Fruit fly (Drosophila melanogaster): ENCODE measurements around the gene CG13398.

The CG13398 gene

DNA sequence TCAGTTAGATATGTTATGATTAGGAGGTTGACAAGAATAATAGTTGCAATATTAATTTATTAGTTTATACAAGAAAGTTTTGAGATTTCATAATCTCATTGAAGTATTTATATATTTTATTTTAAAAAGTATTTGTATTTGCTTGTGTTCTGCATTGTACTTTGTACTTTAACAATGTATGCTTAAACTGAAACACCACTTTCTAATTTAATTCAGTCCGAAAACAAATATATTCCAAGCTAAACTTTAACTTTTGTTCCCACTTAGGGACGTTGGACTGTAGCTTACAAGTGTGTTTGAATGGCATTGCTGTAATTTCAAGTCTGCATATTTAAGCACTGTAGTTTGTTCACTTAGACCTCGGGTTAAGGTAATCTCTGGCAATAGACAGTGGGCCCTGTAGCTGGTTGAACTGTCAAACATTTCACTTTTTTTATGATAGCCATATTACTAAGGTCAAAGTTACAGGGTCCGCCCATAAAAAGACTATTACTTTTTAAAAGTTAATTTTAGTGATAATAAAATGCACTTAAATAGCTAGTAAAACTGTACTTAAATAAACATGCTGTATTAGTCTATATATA lies 43.6 kb downstream of the CG13398 start (continued):
- TF ChIP-seq nerfin-1 (tag; optimal IDR thresholded peaks at IDR 0.05) (peak; percentile 0), CG6813 (GFP tag; optimal IDR thresholded peaks at IDR 0.05) (peak; percentile 14), CG17829 (tag; optimal IDR thresholded peaks at IDR 0.05) (peak; percentile 31), CkIIα-i1 (GFP tag; IDR thresholded peaks at IDR 0.05) (no peak), CG18599 (GFP tag; optimal IDR thresholded peaks at IDR 0.05) (peak; percentile 6), tap (tag; optimal IDR thresholded peaks at IDR 0.05) (peak; percentile 21), CG14441 (GFP tag; IDR thresholded peaks at IDR 0.05) (0 out of 2 replicates have a peak, but pooled peaks have one; percentile 30)

DNA sequence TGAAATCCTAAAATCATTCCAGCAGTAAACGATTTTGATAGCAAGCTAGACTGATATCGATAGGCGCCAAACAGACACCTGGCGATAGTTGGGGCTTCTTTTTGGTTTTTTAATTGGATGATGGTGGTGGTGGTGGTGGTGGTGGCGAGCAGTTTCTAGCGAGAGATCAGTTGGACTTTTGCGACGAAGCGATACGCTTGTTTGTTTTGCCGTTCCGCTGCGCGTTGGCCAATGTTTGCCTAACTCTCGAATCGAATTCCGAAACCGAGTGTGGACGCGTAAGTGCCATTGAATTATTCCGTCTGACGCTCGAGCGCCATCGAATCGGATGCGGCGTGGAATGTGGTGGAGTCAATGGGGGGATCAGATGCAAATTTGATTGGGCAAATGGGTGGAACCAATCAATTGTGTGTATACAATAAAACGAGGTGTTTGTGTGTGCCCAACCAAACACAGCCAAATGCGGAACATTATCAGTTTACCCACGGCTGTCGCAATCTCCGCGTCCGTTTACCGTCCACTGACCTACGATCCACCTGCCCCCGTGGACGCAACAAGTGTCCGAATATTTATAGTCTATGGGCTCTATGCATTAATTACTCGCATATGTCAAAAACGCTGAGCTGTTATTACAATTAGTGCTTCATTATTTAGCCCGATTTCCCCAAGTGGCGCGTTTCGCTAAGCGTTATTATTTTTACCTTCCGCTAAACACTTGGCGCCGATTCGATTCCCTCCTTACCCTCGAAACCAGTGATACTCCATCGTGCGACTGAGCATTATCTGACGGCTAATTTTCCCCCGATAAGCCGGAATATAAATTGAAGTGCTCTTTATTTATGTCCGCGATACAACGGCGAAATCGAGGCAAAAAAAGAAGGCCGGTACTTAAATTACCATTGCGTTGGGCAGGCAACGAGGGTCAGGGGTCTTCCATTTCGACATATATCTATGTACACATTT lies 44.4 kb downstream of the CG13398 start, which contains the start of gene CG17292:
Gene CG17292, plus strand, starts transcription at position 91 of the 963 bp plus-strand sequence.
- no peak for TF ChIP-seq Max (GFP tag; optimal IDR thresholded peaks at IDR 0.05)
- TF ChIP-seq CG12659 (GFP tag; optimal IDR thresholded peaks at IDR 0.05) = peak; percentile 85
- peak; percentile 61; the same call in 2 of the 3 replicates for TF ChIP-seq sr (GFP tag; IDR thresholded peaks at IDR 0.05)
- no peak for TF ChIP-seq lbe (GFP tag; optimal IDR thresholded peaks at IDR 0.05)
- TF ChIP-seq CG15514 (GFP tag; optimal IDR thresholded peaks at IDR 0.05) = peak; percentile 95
- no peak for TF ChIP-seq bigmax (GFP tag; optimal IDR thresholded peaks at IDR 0.05)
- no peak for TF ChIP-seq salm (tag; optimal IDR thresholded peaks at IDR 0.05)
- 0 out of 2 replicates have a peak, but pooled peaks have one; percentile 10 for TF ChIP-seq Taf1 (GFP tag; IDR thresholded peaks at IDR 0.05)
- TF ChIP-seq CG15479 (GFP tag; optimal IDR thresholded peaks at IDR 0.05) = no peak
- peak; percentile 74 for TF ChIP-seq B-H2 (GFP tag; optimal IDR thresholded peaks at IDR 0.05)
- TF ChIP-seq ap (GFP tag; IDR thresholded peaks at IDR 0.05) = 0 out of 2 replicates have a peak, but pooled peaks have one; percentile 39
- TF ChIP-seq Hsf (GFP tag; optimal IDR thresholded peaks at IDR 0.05) = no peak
- no peak for TF ChIP-seq CG2202 (tag; optimal IDR thresholded peaks at IDR 0.05)
- no peak for TF ChIP-seq cato (GFP tag; optimal IDR thresholded peaks at IDR 0.05; ENCODE audit: borderline replicate concordance)
- no peak for TF ChIP-seq lola (GFP tag; optimal IDR thresholded peaks at IDR 0.05)
- no peak for TF ChIP-seq gt (GFP tag; IDR thresholded peaks at IDR 0.05)
- TF ChIP-seq CHES-1-like (GFP tag; optimal IDR thresholded peaks at IDR 0.05) = peak; percentile 27
- TF ChIP-seq Med (GFP tag) = peak; percentile 95
- no peak for TF ChIP-seq CG9437 (GFP tag; optimal IDR thresholded peaks at IDR 0.05)
- peak; percentile 46 for TF ChIP-seq ems (GFP tag; optimal IDR thresholded peaks at IDR 0.05)
- TF ChIP-seq shn (GFP tag; optimal IDR thresholded peaks at IDR 0.05) = peak; percentile 46
- TF ChIP-seq CG1602 (GFP tag; optimal IDR thresholded peaks at IDR 0.05) = no peak
- peak; percentile 6 for TF ChIP-seq ERR (GFP tag; optimal IDR thresholded peaks at IDR 0.05)
- peak; percentile 66 for TF ChIP-seq E2f2 (GFP tag; IDR thresholded peaks at IDR 0.05)
- TF ChIP-seq Hr78 (GFP tag; optimal IDR thresholded peaks at IDR 0.05) = peak in 1 of 2 experiments; percentile 73
- TF ChIP-seq D (optimal IDR thresholded peaks at IDR 0.05) = no peak
- TF ChIP-seq D (GFP tag; optimal IDR thresholded peaks at IDR 0.05) = no peak
- TF ChIP-seq CG7786 (GFP tag; optimal IDR thresholded peaks at IDR 0.05) = no peak
- peak; percentile 95 for TF ChIP-seq CG13287 (GFP tag; IDR thresholded peaks at IDR 0.05; ENCODE audit: partially characterized antibody)
- no peak for TF ChIP-seq CG8388 (GFP tag; optimal IDR thresholded peaks at IDR 0.05)
- TF ChIP-seq ken (GFP tag; IDR thresholded peaks at IDR 0.05) = peak; percentile 62; the same call in 2 of the 3 replicates
- TF ChIP-seq B-H1 (GFP tag; IDR thresholded peaks at IDR 0.05) = no peak; the same call in 2 of the 3 replicates
- peak; percentile 59 for TF ChIP-seq gcm (GFP tag; optimal IDR thresholded peaks at IDR 0.05)
- no peak for TF ChIP-seq CG11560 (tag; IDR thresholded peaks at IDR 0.05)
- TF ChIP-seq Camta (GFP tag; optimal IDR thresholded peaks at IDR 0.05) = no peak
- no peak for TF ChIP-seq HLHmδ (GFP tag; optimal IDR thresholded peaks at IDR 0.05)
- TF ChIP-seq sug (tag; optimal IDR thresholded peaks at IDR 0.05) = peak; percentile 47
- TF ChIP-seq zen2 (GFP tag; IDR thresholded peaks at IDR 0.05; ENCODE audit: partially characterized antibody) = peak; percentile 82

Data from whole organism, embryonic.